Fruit fly (Drosophila melanogaster) whole organism, wandering third instar larva: ENCODE data around the gene Bap60.

Experiments
- Abd-B ChIP-seq: fragments of >200 bp; optimal IDR thresholded peaks from 2 replicates; lab custom pipeline; 2017; ENCODE audit warnings: missing biosample characterization, missing genetic modification characterization
- CG32264 ChIP-seq: fragments of 200-800 bp; sonication (Bioruptor generic); optimal IDR thresholded peaks from 2 replicates; lab custom pipeline; 2016; ENCODE audit warnings: missing biosample characterization, missing genetic modification characterization
- CG9705 ChIP-seq: fragments of 200-800 bp; sonication (Bioruptor generic); optimal IDR thresholded peaks from 2 replicates; lab custom pipeline; 2018; ENCODE audit warnings: missing biosample characterization, mild to moderate bottlenecking, missing genetic modification characterization
- CrebA ChIP-seq: fragments of 200-800 bp; sonication (Bioruptor generic); optimal IDR thresholded peaks from 2 replicates; lab custom pipeline; 2016; ENCODE audit warnings: missing biosample characterization, mild to moderate bottlenecking, missing genetic modification characterization, borderline replicate concordance
- Dfd ChIP-seq: fragments of >200 bp; optimal IDR thresholded peaks from 2 replicates; lab custom pipeline; 2017; ENCODE audit warnings: missing biosample characterization, missing genetic modification characterization
- Dif ChIP-seq: fragments of 200-275, 200-300 bp; sonication (Bioruptor generic); optimal IDR thresholded peaks from 2 replicates; lab custom pipeline; 2018; ENCODE audit warnings: missing biosample characterization, missing genetic modification characterization; ENCODE audit not compliant: partially characterized antibody
- GATAd ChIP-seq: sonication (Bioruptor generic); optimal IDR thresholded peaks from 2 replicates; lab custom pipeline; 2016; ENCODE audit warnings: missing biosample characterization, missing genetic modification characterization
- HLH106 ChIP-seq: fragments of 200-800 bp; optimal IDR thresholded peaks from 3 replicates; lab custom pipeline; 2019; ENCODE audit warnings: missing biosample characterization, mild to moderate bottlenecking, missing genetic modification characterization, moderate library complexity
- Hnf4 ChIP-seq: fragments of 200-800 bp; sonication (Bioruptor generic); optimal IDR thresholded peaks from 2 replicates; lab custom pipeline; 2016; ENCODE audit warnings: missing biosample characterization, mild to moderate bottlenecking, missing genetic modification characterization
- Hr78 ChIP-seq: fragments of >200 bp; optimal IDR thresholded peaks from 2 replicates; lab custom pipeline; 2017; ENCODE audit warnings: missing biosample characterization, missing genetic modification characterization
- Hr83 ChIP-seq: fragments of 200-300 bp; sonication (Bioruptor generic); optimal IDR thresholded peaks from 2 replicates; lab custom pipeline; 2016; ENCODE audit warnings: missing biosample characterization, mild to moderate bottlenecking, missing genetic modification characterization, moderate library complexity; ENCODE audit not compliant: poor library complexity, severe bottlenecking
- Jra ChIP-seq: sonication (Bioruptor generic); optimal IDR thresholded peaks from 2 replicates; lab custom pipeline; 2016; ENCODE audit warnings: missing biosample characterization, missing genetic modification characterization
- Mio ChIP-seq: sonication (Bioruptor generic); optimal IDR thresholded peaks from 2 replicates; lab custom pipeline; 2016; ENCODE audit warnings: missing biosample characterization, missing genetic modification characterization
- Myc ChIP-seq: fragments of >200 bp; optimal IDR thresholded peaks from 2 replicates; lab custom pipeline; 2017
- N ChIP-seq: fragments of >200 bp; optimal IDR thresholded peaks from 2 replicates; lab custom pipeline; 2018; ENCODE audit warnings: missing biosample characterization, missing external identifiers, missing genetic modification characterization
- OdsH ChIP-seq: fragments of 200-800 bp; sonication (Bioruptor generic); optimal IDR thresholded peaks from 2 replicates; lab custom pipeline; 2016; ENCODE audit warnings: missing biosample characterization, mild to moderate bottlenecking, missing genetic modification characterization
- Sp1 ChIP-seq: fragments of 200-800 bp; sonication (Bioruptor generic); optimal IDR thresholded peaks from 3 replicates; lab custom pipeline; 2019; ENCODE audit warnings: missing biosample characterization, mild to moderate bottlenecking, missing genetic modification characterization, moderate library complexity
- Vsx2 ChIP-seq: fragments of 200-300, 225-300 bp; sonication (Bioruptor generic); optimal IDR thresholded peaks from 2 replicates; lab custom pipeline; 2018; ENCODE audit warnings: missing biosample characterization, missing genetic modification characterization; ENCODE audit not compliant: partially characterized antibody
- br ChIP-seq: fragments of 200-800 bp; sonication (Bioruptor generic); optimal IDR thresholded peaks from 2 replicates; lab custom pipeline; 2016; ENCODE audit warnings: missing biosample characterization, missing genetic modification characterization
- brk ChIP-seq: fragments of 200-800 bp; sonication (Bioruptor generic); optimal IDR thresholded peaks from 2 replicates; lab custom pipeline; 2016; ENCODE audit warnings: missing biosample characterization, mild to moderate bottlenecking, missing genetic modification characterization
- dl ChIP-seq, 2 experiments: fragments of 175-275, 200-275 bp in 1 of 2; fragments of 200-275 bp in 1 of 2; sonication (Bioruptor generic); optimal IDR thresholded peaks; lab custom pipeline; 2018; ENCODE audit warnings: mild to moderate bottlenecking in 2 of 2, missing biosample characterization in 2 of 2, missing genetic modification characterization in 2 of 2, moderate library complexity in 2 of 2; ENCODE audit not compliant: partially characterized antibody in 2 of 2, insufficient read depth in 1 of 2
- dmrt93B ChIP-seq: fragments of 200-800 bp; sonication (Bioruptor generic); optimal IDR thresholded peaks from 2 replicates; lab custom pipeline; 2018; ENCODE audit warnings: missing biosample characterization, mild to moderate bottlenecking, missing genetic modification characterization
- dsf ChIP-seq: sonication (Bioruptor generic); optimal IDR thresholded peaks from 2 replicates; lab custom pipeline; 2016; ENCODE audit warnings: missing biosample characterization, missing genetic modification characterization, borderline replicate concordance
- ey ChIP-seq: fragments of 200-800 bp; sonication (Bioruptor generic); optimal IDR thresholded peaks from 2 replicates; lab custom pipeline; 2016; ENCODE audit warnings: missing biosample characterization, missing genetic modification characterization
- foxo ChIP-seq, 2 experiments: fragments of 200-800 bp; sonication (Bioruptor generic); optimal IDR thresholded peaks; 2 replicates in 1 of 2; 3 replicates in 1 of 2; lab custom pipeline; 2016 to 2017; ENCODE audit warnings: missing biosample characterization in 2 of 2, missing genetic modification characterization in 2 of 2
- fru ChIP-seq: fragments of 200-800 bp; sonication (Bioruptor generic); optimal IDR thresholded peaks from 3 replicates; lab custom pipeline; 2016; ENCODE audit warnings: missing biosample characterization, mild to moderate bottlenecking, missing genetic modification characterization
- h ChIP-seq: fragments of 200-800 bp; sonication (Bioruptor generic); optimal IDR thresholded peaks from 3 replicates; lab custom pipeline; 2016; ENCODE audit warnings: missing biosample characterization, mild to moderate bottlenecking, missing genetic modification characterization
- jim ChIP-seq: fragments of 175-275, 200-325 bp; sonication (Bioruptor generic); optimal IDR thresholded peaks from 2 replicates; lab custom pipeline; 2016; ENCODE audit warnings: missing biosample characterization, mild to moderate bottlenecking, missing genetic modification characterization
- lola ChIP-seq: fragments of >200 bp; optimal IDR thresholded peaks from 2 replicates; lab custom pipeline; 2017; ENCODE audit warnings: missing biosample characterization, missing genetic modification characterization
- pan ChIP-seq: fragments of >200 bp; optimal IDR thresholded peaks from 2 replicates; lab custom pipeline; 2017
- psq ChIP-seq: fragments of 200-800 bp; sonication (Bioruptor generic); optimal IDR thresholded peaks from 3 replicates; lab custom pipeline; 2017; ENCODE audit warnings: missing biosample characterization, mild to moderate bottlenecking, missing genetic modification characterization, moderate library complexity
- rgr ChIP-seq: fragments of 200-800 bp; sonication (Bioruptor generic); optimal IDR thresholded peaks from 3 replicates; lab custom pipeline; 2016; ENCODE audit warnings: missing biosample characterization, mild to moderate bottlenecking, missing genetic modification characterization
- sage ChIP-seq: fragments of 200-800 bp; sonication (Bioruptor generic); optimal IDR thresholded peaks from 2 replicates; lab custom pipeline; 2016; ENCODE audit warnings: missing biosample characterization, mild to moderate bottlenecking, missing genetic modification characterization
- sv ChIP-seq: fragments of 200-800 bp; sonication (Bioruptor generic); optimal IDR thresholded peaks from 3 replicates; lab custom pipeline; 2016; ENCODE audit warnings: missing biosample characterization, missing genetic modification characterization
- tai ChIP-seq: sonication (Bioruptor generic); optimal IDR thresholded peaks from 2 replicates; lab custom pipeline; 2016; ENCODE audit warnings: missing biosample characterization, missing genetic modification characterization
- usp ChIP-seq: fragments of >200 bp; optimal IDR thresholded peaks from 2 replicates; lab custom pipeline; 2017; ENCODE audit warnings: missing biosample characterization, missing genetic modification characterization
- woc ChIP-seq: sonication (Bioruptor generic); optimal IDR thresholded peaks from 2 replicates; lab custom pipeline; 2016; ENCODE audit warnings: missing biosample characterization, mild to moderate bottlenecking, missing genetic modification characterization

Gene Bap60

DNA sequence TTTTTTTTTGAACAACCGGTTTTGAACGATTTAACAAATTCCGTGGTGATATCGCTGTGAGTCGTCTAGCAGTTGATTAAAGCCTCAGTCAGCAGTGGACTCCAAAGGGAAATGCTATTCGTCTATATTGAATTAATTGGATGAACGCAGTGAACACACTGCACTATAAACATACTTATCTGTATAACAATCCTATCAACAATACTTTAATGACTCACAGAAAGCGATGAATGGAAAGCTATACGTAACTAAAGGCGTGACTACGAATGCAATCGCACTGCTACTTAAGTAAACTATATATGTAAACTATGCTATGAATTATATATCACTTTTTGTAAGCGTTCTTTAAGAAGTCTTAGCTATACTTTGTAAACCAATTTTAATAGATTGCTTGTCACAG, 33.7 kb downstream of the Bap60 start:
- no peak for TF ChIP-seq Mio (GFP tag; lab: Kevin White, UChicago)
- no peak for TF ChIP-seq HLH106 (tag; lab: Kevin White, UChicago)
- no peak for TF ChIP-seq Dfd (GFP tag; lab: Kevin White, UChicago)
- TF ChIP-seq OdsH (GFP tag; lab: Kevin White, UChicago): no peak
- no peak for TF ChIP-seq ey (GFP tag; lab: Kevin White, UChicago)
- TF ChIP-seq psq: no peak
- TF ChIP-seq brk (GFP tag; lab: Kevin White, UChicago): no peak
- TF ChIP-seq Myc (lab: Kevin White, UChicago): no peak
- no peak for TF ChIP-seq dl (GFP tag; optimal IDR thresholded peaks at IDR 0.05; lab: Kevin White, UChicago; ENCODE audit: insufficient read depth in 1 of 2, partially characterized antibody in 2 of 2)
- TF ChIP-seq h (GFP tag; lab: Kevin White, UChicago): no peak

DNA sequence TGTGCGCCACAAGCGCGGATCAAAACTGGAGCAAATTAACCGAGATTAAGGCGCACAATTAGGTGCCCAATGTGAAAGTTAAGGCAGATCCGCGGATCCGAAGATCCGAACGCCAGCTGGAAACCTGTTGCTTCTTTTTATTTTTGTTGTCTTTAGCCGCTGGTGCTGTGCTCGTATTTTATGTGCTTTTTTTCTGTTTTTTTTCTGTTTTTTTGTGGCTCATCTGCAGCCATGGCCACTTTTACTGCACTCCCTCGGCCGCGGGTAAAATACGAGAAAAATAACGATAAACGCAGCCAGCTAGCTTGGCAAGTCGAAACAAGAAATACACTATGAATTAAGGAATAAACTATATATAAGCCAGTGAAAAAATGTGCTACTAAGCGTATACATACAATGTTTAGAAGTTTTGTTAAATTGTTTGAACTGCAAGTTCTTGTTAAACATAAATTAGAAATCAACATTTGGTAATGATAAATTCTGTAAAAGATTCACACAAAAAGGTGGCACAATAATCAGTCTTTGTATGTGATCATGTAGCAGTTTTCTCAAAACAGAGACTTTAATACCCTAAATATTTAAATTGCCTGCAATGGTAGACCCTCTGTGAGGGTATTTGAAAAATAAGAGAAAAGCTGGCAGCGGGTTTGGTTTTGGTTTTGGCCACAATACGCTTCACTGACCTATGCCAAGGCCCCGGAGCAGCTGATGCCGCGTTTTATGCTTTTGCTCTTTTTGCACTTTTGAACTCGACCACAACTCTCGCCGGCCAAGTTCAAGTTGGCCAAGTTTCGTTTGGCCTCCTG, 42.7 kb downstream of the Bap60 start:
- TF ChIP-seq woc (GFP tag; lab: Kevin White, UChicago) (peak; percentile 22), OdsH (GFP tag; lab: Kevin White, UChicago) (no peak)

DNA sequence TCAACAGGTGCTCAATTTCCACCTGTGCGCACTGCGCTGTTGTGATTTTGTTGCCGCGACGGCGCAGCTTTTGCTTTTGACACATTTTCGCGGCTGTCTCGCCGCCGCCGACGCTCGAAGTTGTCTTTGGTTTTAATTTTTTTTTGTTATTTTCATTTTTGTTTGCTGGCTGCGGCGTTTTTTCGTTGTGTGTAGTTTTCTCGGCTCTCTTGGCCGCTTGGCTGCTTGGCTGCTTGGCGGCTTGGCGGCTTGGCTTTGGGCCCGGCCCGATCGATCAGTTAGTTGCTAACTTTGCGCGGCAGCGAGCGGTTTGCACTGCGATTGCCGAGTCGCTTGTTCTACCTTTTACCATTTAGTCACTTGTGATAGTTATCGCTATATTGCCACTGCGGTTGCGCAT, 44.4 kb downstream of the Bap60 start, which contains the start of gene CG42237:
Gene CG42237 (plus strand): TSS at position 271 of the 400 bp plus-strand sequence.
- no peak for TF ChIP-seq fru (GFP tag; lab: Kevin White, UChicago)
- TF ChIP-seq br: no peak

DNA sequence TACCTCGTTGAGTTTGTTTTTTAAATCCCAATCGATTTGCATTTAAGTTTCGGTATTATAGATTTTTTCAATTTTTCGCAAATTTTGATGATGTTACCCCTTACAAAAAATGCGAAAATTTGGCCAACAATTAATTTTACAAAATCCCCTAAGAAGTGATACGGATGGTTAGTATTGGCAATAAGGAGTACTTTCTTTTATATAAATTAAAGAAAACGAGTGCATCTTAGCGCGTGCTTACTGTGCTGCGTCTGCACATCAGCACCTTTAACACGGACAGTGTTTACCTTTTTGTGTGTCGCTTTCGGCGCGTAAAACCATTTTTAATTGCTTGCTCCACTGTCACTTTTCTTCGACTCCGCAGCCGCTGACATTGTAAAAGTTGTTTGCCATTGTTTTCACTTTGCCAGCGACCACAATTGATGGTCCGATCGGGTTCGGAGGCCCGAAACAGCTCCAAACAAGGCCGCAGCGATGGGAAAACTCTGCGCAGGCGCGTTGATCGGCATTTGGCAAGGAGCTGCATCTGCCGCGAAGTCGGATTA, 45.4 kb downstream of the Bap60 start:
- no peak for TF ChIP-seq dmrt93B (GFP tag; lab: Kevin White, UChicago)
- no peak for TF ChIP-seq br
- no peak for TF ChIP-seq Hr83 (GFP tag; lab: Kevin White, UChicago)
- TF ChIP-seq woc (GFP tag; lab: Kevin White, UChicago): no peak
- TF ChIP-seq Sp1 (GFP tag; lab: Kevin White, UChicago): no peak

DNA sequence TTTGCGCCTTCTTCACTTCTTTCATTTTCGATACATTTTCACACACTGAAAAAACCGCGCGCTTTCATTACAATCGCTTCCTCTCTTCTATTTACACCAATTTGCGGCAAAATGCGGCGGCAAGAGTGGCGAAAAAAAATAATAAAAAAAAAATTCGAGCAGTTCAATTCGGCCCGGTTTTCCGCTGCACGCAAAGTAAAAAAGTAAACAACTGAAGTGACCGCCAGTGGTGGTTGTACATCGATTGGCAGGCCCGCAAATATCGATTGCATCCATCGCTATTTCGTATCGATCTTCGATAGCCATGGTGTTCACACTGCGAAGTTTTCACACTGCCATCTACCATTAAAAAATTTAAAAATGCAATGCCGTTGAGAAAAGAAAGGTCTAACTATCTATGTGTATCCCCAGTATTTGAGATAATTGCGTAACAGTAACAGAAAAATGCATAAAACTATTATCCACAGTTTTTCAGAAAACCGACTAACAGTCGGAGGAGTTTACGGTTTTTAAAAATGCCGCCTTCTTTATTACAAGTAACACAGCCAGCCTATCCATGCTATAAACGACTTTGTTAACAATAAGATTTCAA, 47.0 kb downstream of the Bap60 start, which contains the start of gene Chpf:
Gene Chpf (minus strand): TSS at position 225 of the 592 bp plus-strand sequence.
- no peak for TF ChIP-seq dmrt93B (GFP tag; lab: Kevin White, UChicago)
- peak; percentile 74 for TF ChIP-seq psq
- TF ChIP-seq fru (GFP tag; lab: Kevin White, UChicago): no peak
- TF ChIP-seq pan (lab: Kevin White, UChicago): no peak
- no peak for TF ChIP-seq sage
- TF ChIP-seq CrebA (GFP tag; lab: Kevin White, UChicago): no peak
- TF ChIP-seq OdsH (GFP tag; lab: Kevin White, UChicago): no peak
- TF ChIP-seq Jra: no peak
- TF ChIP-seq Hr78 (GFP tag; lab: Kevin White, UChicago): no peak
- no peak for TF ChIP-seq br
- TF ChIP-seq tai (GFP tag; lab: Kevin White, UChicago): peak; percentile 10
- no peak for TF ChIP-seq dl (GFP tag; optimal IDR thresholded peaks at IDR 0.05; lab: Kevin White, UChicago; ENCODE audit: insufficient read depth in 1 of 2, partially characterized antibody in 2 of 2)
- TF ChIP-seq N (GFP tag; lab: Kevin White, UChicago): no peak
- TF ChIP-seq Hnf4 (GFP tag; lab: Kevin White, UChicago): no peak
- no peak for TF ChIP-seq dsf (GFP tag; lab: Kevin White, UChicago)
- TF ChIP-seq Hr83 (GFP tag; lab: Kevin White, UChicago): peak; percentile 18
- no peak for TF ChIP-seq Vsx2 (GFP tag; lab: Kevin White, UChicago)
- no peak for TF ChIP-seq Mio (GFP tag; lab: Kevin White, UChicago)
- no peak for TF ChIP-seq CG32264 (GFP tag; lab: Kevin White, UChicago)
- no peak for TF ChIP-seq HLH106 (tag; lab: Kevin White, UChicago)
- TF ChIP-seq sv: no peak
- no peak for TF ChIP-seq GATAd (GFP tag; lab: Kevin White, UChicago)
- no peak for TF ChIP-seq usp
- TF ChIP-seq Sp1 (GFP tag; lab: Kevin White, UChicago): no peak
- peak; percentile 8 for TF ChIP-seq woc (GFP tag; lab: Kevin White, UChicago)
- TF ChIP-seq Dif: no peak
- TF ChIP-seq brk (GFP tag; lab: Kevin White, UChicago): no peak
- no peak for TF ChIP-seq rgr (GFP tag; lab: Kevin White, UChicago)
- no peak for TF ChIP-seq Abd-B (GFP tag; lab: Kevin White, UChicago)
- no peak for TF ChIP-seq Dfd (GFP tag; lab: Kevin White, UChicago)
- no peak for TF ChIP-seq Myc (lab: Kevin White, UChicago)
- peak; percentile 5 for TF ChIP-seq h (GFP tag; lab: Kevin White, UChicago)
- TF ChIP-seq foxo (GFP tag; optimal IDR thresholded peaks at IDR 0.05; lab: Kevin White, UChicago): no peak
- no peak for TF ChIP-seq lola
- TF ChIP-seq jim (GFP tag; lab: Kevin White, UChicago): no peak
- no peak for TF ChIP-seq CG9705 (GFP tag; lab: Kevin White, UChicago)
